Worm (Caenorhabditis elegans): ENCODE results near the gene mrps-22.

DNA sequence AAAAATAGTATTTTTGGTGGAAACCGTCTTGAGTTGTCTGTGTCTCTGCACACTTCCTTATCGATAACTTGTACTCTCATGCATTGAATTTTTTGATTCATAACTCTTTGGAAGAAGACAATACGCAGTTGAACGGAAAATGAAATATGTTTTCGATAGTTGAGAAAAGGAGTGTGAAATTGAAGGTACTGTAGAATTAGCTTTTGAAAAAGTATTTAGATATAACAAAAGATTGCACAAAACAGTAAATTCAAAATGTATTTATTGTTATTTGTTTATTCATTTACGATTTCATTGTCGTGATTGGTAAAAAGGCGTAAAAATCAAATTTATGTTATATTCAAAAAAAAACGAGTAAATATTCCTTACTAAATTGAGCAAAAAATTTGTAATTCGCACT, 14.0 kb downstream of the mrps-22 start, which contains the start of gene C14A4.7:
- TF ChIP-seq med-1 (GFP tag; optimal IDR thresholded peaks at IDR 0.05; ENCODE audit: insufficient read depth) (no peak), ref-1 (GFP tag; conservative IDR thresholded peaks at IDR 0.05) (no peak), flt-1 (GFP tag; IDR thresholded peaks at IDR 0.05) (no peak), ztf-23 (GFP tag; IDR thresholded peaks at IDR 0.05) (no peak), tab-1 (GFP tag; IDR thresholded peaks at IDR 0.05) (no peak), ztf-29 (GFP tag; IDR thresholded peaks at IDR 0.05) (no peak), cog-1 (tag; optimal IDR thresholded peaks at IDR 0.05) (no peak)
